Worm (Caenorhabditis elegans): ENCODE results near the gene ifb-2.

ifb-2 gene

DNA sequence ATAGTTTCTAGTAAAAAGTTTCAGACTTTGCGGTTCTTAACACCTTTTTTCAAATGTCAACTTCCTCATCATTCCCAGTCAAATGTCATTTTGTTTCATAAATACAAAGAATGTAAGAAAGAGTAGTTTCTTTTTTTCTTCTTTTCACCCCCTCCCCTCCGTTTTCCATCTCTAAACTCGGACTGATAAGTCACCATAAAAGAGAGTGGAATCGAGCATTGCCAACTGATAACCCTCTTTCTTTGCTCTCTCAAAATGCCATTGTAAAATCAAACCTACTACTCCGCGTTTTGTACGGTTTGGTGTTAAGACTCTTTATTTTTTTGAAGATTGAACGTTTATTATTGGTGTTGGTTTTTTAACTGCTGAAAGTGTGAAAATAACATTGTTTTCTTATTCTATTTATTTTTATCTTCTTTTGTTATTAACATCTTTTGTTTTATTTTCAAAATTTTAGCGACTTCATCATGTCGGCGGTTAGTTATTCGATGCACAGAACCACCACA, at the start of gene ifb-2:
TSS of gene ifb-2 (plus strand) at position 456 of the 506 bp plus-strand sequence.
- no peak for TF ChIP-seq ztf-4 (tag; optimal IDR thresholded peaks at IDR 0.05)
- TF ChIP-seq lin-39 (tag; optimal IDR thresholded peaks at IDR 0.05): no peak
- TF ChIP-seq crh-2 (tag; optimal IDR thresholded peaks at IDR 0.05): peak; percentile 36
- TF ChIP-seq fos-1 (tag; optimal IDR thresholded peaks at IDR 0.05): peak; percentile 81
- TF ChIP-seq lin-13 (GFP tag; optimal IDR thresholded peaks at IDR 0.05): no peak

DNA sequence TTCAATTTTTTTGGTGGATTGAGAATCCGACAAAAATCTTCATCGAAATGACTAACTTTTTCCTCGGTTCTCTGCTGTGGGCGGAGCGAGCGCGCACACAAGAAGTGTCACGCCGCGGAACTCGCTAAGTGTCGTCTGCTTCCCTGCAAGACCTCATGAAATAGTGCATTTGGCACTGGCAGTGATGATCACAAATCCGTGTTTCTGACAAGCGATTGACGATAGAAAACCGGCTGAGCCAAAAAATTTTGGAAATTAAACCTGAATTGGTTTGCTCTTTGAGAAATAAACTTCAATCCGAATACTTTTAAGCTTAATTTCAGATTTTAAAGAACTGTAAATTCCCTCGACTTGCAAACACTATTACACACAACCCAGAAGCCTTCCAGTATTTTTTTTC, 48.5 kb upstream of the ifb-2 start:
- TF ChIP-seq crh-2 (tag; optimal IDR thresholded peaks at IDR 0.05) (peak; percentile 77), sem-4 (tag; optimal IDR thresholded peaks at IDR 0.05) (no peak), mab-5 (tag; optimal IDR thresholded peaks at IDR 0.05) (peak; percentile 44), zag-1 (tag; optimal IDR thresholded peaks at IDR 0.05) (no peak), mdl-1 (tag; optimal IDR thresholded peaks at IDR 0.05) (peak; percentile 66 to 77), F13H6.1 (tag; optimal IDR thresholded peaks at IDR 0.05) (peak; percentile 60), sma-9 (GFP tag; optimal IDR thresholded peaks at IDR 0.05) (peak; percentile 88), sma-9 (tag; optimal IDR thresholded peaks at IDR 0.05) (no peak), unc-55 (GFP tag; optimal IDR thresholded peaks at IDR 0.05) (no peak), elt-3 (tag; optimal IDR thresholded peaks at IDR 0.05) (no peak), nhr-25 (tag; optimal IDR thresholded peaks at IDR 0.05) (peak; percentile 34), nhr-237 (tag; optimal IDR thresholded peaks at IDR 0.05) (no peak), nhr-12 (tag; optimal IDR thresholded peaks at IDR 0.05) (no peak), gmeb-1 (tag; optimal IDR thresholded peaks at IDR 0.05) (peak; percentile 69), C34F6.9 (tag; optimal IDR thresholded peaks at IDR 0.05) (peak; percentile 42), nhr-11 (tag; optimal IDR thresholded peaks at IDR 0.05) (no peak), fos-1 (tag; optimal IDR thresholded peaks at IDR 0.05) (peak; percentile 74), Y55F3AM.14 (GFP tag; optimal IDR thresholded peaks at IDR 0.05) (no peak), nhr-10 (tag; optimal IDR thresholded peaks at IDR 0.05) (no peak), ZK546.5 (tag; optimal IDR thresholded peaks at IDR 0.05) (no peak), nhr-21 (tag; optimal IDR thresholded peaks at IDR 0.05) (peak; percentile 82), egl-27 (tag; optimal IDR thresholded peaks at IDR 0.05) (peak; percentile 5), elt-1 (tag; optimal IDR thresholded peaks at IDR 0.05) (no peak), skn-1 (tag; optimal IDR thresholded peaks at IDR 0.05) (no peak), lin-13 (GFP tag; optimal IDR thresholded peaks at IDR 0.05) (peak; percentile 42), ama-1 (optimal IDR thresholded peaks at IDR 0.05) (peak; percentile 91), sma-3 (GFP tag; optimal IDR thresholded peaks at IDR 0.05) (peak; percentile 81), ztf-11 (tag; optimal IDR thresholded peaks at IDR 0.05) (no peak), lsy-2 (tag; optimal IDR thresholded peaks at IDR 0.05) (peak; percentile 57 to 72), snpc-4 (tag; optimal IDR thresholded peaks at IDR 0.05) (peak; percentile 98), nhr-129 (tag; optimal IDR thresholded peaks at IDR 0.05) (peak; percentile 70), ztf-1 (GFP tag; conservative IDR thresholded peaks at IDR 0.05) (no peak)

DNA sequence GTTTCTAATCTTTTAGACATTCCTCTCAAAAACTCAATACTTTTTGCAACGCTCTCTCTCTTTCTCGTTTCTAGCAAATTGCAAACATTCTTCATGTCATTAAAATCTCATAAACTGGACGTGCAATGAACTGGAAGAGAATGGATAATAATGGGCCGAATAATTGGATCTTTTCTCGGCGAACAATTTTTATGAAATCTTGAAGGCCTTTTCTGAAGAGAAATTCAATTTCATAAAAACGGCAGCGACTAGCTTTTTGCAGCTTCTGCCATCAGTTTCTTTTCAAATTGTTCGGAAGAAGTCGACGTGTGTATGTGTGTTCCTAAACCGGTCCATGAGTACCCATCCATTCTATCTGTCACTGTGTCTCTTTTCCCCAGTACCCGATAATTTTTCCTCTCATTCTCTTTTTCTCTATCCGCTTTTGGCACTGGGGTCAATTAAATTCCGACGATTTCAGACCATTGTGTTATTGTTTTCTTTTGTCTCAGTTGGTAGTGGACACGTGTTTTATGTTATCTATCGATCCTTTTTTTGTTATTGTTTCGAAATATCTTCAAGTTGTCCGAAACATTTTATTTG, 47.3 kb upstream of the ifb-2 start:
- TF ChIP-seq nhr-25 (tag; optimal IDR thresholded peaks at IDR 0.05) (peak; percentile 39), ceh-16 (tag; optimal IDR thresholded peaks at IDR 0.05) (no peak)

DNA sequence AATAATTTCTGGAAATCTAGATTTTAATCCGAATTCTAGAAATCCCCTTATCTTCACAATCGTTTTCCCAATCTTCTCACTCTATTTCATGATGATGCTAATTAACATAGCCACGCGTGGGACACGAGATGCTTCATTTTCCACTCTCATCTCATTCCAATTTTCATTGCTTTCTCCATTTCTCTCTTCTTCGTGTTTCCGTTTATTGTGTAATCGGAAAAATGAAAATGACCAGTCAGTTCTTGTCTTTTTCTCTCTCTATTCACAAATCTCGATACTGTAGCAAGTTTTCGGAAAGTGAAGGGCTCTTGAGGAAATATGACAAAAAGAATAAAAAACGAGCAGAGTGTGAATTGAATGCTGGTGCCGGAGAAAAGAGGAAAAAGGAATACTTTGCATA, 45.5 kb upstream of the ifb-2 start:
- peak; percentile 34 for TF ChIP-seq sem-4 (tag; optimal IDR thresholded peaks at IDR 0.05)
- TF ChIP-seq nhr-10 (tag; optimal IDR thresholded peaks at IDR 0.05): no peak
- TF ChIP-seq F13H6.1 (tag; optimal IDR thresholded peaks at IDR 0.05): no peak

DNA sequence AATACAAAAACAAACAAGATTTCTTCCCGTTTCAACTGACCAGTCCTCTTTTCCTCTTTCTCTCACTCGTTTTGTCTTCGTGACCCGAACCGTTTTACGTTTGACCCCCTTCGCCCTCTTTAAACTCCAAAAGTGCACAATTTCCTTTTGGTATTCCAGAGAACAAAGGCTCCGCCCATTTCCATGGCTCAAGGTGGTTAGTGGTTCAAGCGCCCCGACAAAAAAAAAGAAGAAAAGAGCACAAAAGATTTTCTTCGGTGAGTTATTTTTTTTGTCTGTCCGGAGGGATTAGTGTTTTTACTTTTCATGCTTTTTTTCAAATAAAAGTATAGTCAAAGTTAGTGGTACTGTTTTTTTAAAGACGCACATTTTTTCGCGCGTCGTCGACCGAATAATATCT, 42.5 kb upstream of the ifb-2 start, which contains the start of gene osta-2:
TSS of gene osta-2 (plus strand) at position 160 of the 400 bp plus-strand sequence.
- TF ChIP-seq egl-27 (tag; optimal IDR thresholded peaks at IDR 0.05) (no peak), ceh-16 (tag; optimal IDR thresholded peaks at IDR 0.05) (no peak), aly-2 (tag; optimal IDR thresholded peaks at IDR 0.05) (no peak), snpc-4 (tag; optimal IDR thresholded peaks at IDR 0.05) (no peak), nhr-25 (tag; optimal IDR thresholded peaks at IDR 0.05) (no peak), dmd-4 (tag; optimal IDR thresholded peaks at IDR 0.05) (no peak), ceh-82 (tag; optimal IDR thresholded peaks at IDR 0.05) (no peak), sma-3 (GFP tag; optimal IDR thresholded peaks at IDR 0.05) (no peak), skn-1 (tag; optimal IDR thresholded peaks at IDR 0.05) (no peak), fos-1 (tag; optimal IDR thresholded peaks at IDR 0.05) (no peak), ZK546.5 (tag; optimal IDR thresholded peaks at IDR 0.05) (no peak), R02D3.7 (tag; optimal IDR thresholded peaks at IDR 0.05) (no peak)
